Fruit fly (Drosophila melanogaster) whole organism, larva: ENCODE data around the gene CG32086.

Source experiments
- noc ChIP-seq: fragments of 200-800 bp; sonication (Bioruptor generic); optimal IDR thresholded peaks from 3 replicates; lab custom pipeline; 2019; ENCODE audit warnings: missing biosample characterization, mild to moderate bottlenecking, missing genetic modification characterization, moderate library complexity

CG32086 gene

DNA sequence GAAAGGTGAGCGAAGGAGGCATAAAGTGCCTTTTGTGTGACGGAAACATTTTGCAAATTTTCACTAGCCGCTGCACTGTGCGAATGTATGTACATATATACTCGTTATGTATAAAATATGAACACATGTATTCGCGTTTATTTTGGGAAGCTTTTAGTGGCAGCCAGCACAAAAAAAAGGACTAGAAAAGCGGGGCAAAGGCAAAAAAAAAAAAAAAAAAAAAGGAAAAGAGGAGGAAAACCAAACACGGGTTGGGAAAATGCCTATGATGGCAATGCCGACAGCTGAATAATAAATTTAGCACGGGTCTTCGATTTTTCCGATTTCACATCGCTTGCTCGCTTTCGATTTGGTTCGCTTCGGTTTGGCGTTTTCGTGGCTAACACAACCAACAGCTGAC, 34.4 kb downstream of the CG32086 start:
- no peak for TF ChIP-seq noc (tag; lab: Kevin White, UChicago)

DNA sequence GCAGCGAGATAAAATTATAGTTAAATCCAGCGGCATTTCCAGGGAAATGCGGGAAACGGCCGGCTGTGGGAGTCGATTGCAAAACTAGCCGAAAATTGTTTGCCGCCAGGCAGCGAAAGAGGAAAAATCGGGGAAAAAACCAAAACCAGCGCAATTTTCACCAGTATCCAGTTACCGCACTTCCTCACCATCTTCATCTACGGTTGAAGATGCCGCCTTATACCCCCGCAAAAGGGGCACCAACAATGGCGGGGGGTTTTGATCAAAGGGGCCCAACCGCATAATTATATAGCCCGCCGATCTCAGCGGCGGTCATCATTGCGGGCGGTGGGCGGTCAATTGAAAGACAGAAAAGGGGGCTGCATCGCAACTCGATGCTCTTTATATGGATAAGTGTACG, 35.9 kb downstream of the CG32086 start:
- no peak for TF ChIP-seq noc (tag; lab: Kevin White, UChicago)

dm6 chr3L:11547302-11547994, 36.4 kb downstream of the CG32086 start:
- TF ChIP-seq noc (tag; lab: Kevin White, UChicago) = no peak

- TF ChIP-seq noc (tag; lab: Kevin White, UChicago) = no peak
Measured at dm6 chr3L:11543681-11544299, 40.1 kb downstream of the CG32086 start.

dm6 chr3L:11542948-11543347, 40.9 kb downstream of the CG32086 start:
- peak; percentile 50 for TF ChIP-seq noc (tag; lab: Kevin White, UChicago)

- TF ChIP-seq noc (tag; lab: Kevin White, UChicago) = no peak
Measured at dm6 chr3L:11542437-11542836, 41.4 kb downstream of the CG32086 start.

DNA sequence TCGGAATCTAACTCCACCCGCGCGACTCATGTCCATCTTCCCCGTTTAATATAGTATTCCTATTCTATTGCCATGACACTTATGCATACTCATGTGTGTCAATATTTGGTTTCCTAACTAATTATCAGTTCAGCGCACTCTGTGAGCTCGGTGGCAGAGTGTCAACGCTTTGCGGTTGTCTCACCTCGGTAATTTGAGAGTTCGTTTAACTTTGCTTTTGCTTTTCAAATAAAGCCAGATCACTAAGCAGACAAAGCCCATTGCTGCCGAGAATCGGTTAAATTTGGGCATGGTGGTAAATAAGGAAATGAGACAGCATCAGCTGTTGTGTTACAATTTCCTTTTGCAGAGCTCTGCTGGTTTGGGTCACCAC, 43.5 kb downstream of the CG32086 start:
- no peak for TF ChIP-seq noc (tag; lab: Kevin White, UChicago)

- TF ChIP-seq noc (tag; lab: Kevin White, UChicago) = no peak
Measured at dm6 chr3L:11539511-11540329, 44.1 kb downstream of the CG32086 start.

- TF ChIP-seq noc (tag; lab: Kevin White, UChicago) = no peak
Measured at dm6 chr3L:11536767-11537419, 47.0 kb downstream of the CG32086 start.

DNA sequence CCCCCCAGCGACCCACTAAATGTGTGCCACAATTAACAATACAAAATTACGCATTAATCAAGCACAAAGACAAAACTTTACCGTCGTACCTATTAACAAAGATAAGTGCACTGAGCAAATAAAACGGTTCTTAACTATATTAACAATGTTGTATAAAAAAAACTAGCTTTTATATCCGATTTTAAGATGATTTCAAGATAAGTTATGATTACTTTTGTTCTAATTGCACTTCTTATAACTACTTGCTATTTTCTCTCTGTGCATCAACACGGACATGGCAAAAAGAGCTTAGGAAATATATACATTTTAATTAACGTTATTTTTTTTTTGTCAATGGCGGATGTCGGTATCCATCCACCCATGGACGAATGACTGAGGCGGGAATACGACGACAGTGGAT, 47.7 kb downstream of the CG32086 start:
- no peak for TF ChIP-seq noc (tag; lab: Kevin White, UChicago)

- TF ChIP-seq noc (tag; lab: Kevin White, UChicago) = peak; percentile 73
Measured at dm6 chr3L:11534391-11535246, 49.2 kb downstream of the CG32086 start.

dm6 chr3L:11533704-11534319, 50.1 kb downstream of the CG32086 start:
- TF ChIP-seq noc (tag; lab: Kevin White, UChicago) = peak; percentile 62
